Fruit fly (Drosophila melanogaster) whole organism, prepupa: ENCODE data around the gene CG31680.

Experiments used
- Blimp-1 ChIP-seq: fragments of 200-800 bp; sonication (Bioruptor generic); optimal IDR thresholded peaks from 3 replicates; lab custom pipeline; 2017; ENCODE audit warnings: missing biosample characterization, missing genetic modification characterization, mild to moderate bottlenecking, moderate library complexity, missing genetic modification reagents
- CG10631 ChIP-seq: fragments of 200-800 bp; sonication (Bioruptor generic); optimal IDR thresholded peaks from 2 replicates; lab custom pipeline; 2016; ENCODE audit warnings: missing biosample characterization, missing genetic modification characterization
- CG11294 ChIP-seq: fragments of 200-800 bp; sonication (Bioruptor generic); IDR thresholded peaks from 2 replicates; pipeline ENCODE4 v1.3.6; 2022; ENCODE audit warnings: missing biosample characterization, missing genetic modification characterization
- CG11762 ChIP-seq: fragments of 200-800 bp; sonication (Bioruptor generic); optimal IDR thresholded peaks from 3 replicates; lab custom pipeline; 2016; ENCODE audit warnings: missing biosample characterization, missing genetic modification characterization; ENCODE audit not compliant: insufficient read depth
- CG11902 ChIP-seq: fragments of 200-800 bp; sonication (Bioruptor generic); optimal IDR thresholded peaks from 3 replicates; lab custom pipeline; 2016; ENCODE audit warnings: missing biosample characterization, missing genetic modification characterization
- CG15336 ChIP-seq: fragments of 200-800 bp; sonication (Bioruptor generic); IDR thresholded peaks from 2 replicates; pipeline ENCODE4 v1.3.6; 2022; ENCODE audit warnings: missing biosample characterization, missing genetic modification characterization
- CG3032 ChIP-seq: fragments of 200-800 bp; optimal IDR thresholded peaks from 2 replicates; lab custom pipeline; 2019; ENCODE audit warnings: missing biosample characterization, mild to moderate bottlenecking, missing genetic modification characterization, moderate library complexity
- CG31627 ChIP-seq: fragments of 200-800 bp; sonication (Bioruptor generic); optimal IDR thresholded peaks from 3 replicates; lab custom pipeline; 2016; ENCODE audit warnings: missing biosample characterization, missing genetic modification characterization
- CG4318 ChIP-seq: fragments of 200-800 bp; sonication (Bioruptor generic); optimal IDR thresholded peaks from 3 replicates; lab custom pipeline; 2017; ENCODE audit warnings: missing biosample characterization, mild to moderate bottlenecking, missing genetic modification characterization
- CG6163 ChIP-seq: fragments of 200-800 bp; sonication (Bioruptor generic); IDR thresholded peaks from 3 replicates; pipeline ENCODE4 v1.3.6; 2022; ENCODE audit warnings: missing biosample characterization, missing genetic modification characterization
- CG6276 ChIP-seq: fragments of 200-800 bp; sonication (Bioruptor generic); optimal IDR thresholded peaks from 2 replicates; lab custom pipeline; 2017; ENCODE audit warnings: missing biosample characterization, mild to moderate bottlenecking, missing genetic modification characterization
- CG6792 ChIP-seq: fragments of 200-800 bp; sonication (Bioruptor generic); optimal IDR thresholded peaks from 3 replicates; lab custom pipeline; 2016; ENCODE audit warnings: missing biosample characterization, missing genetic modification characterization
- CG7368 ChIP-seq: fragments of 200-800 bp; sonication (Bioruptor generic); optimal IDR thresholded peaks from 3 replicates; lab custom pipeline; 2016; ENCODE audit warnings: missing biosample characterization, missing genetic modification characterization
- CG8119 ChIP-seq: fragments of 200-800 bp; sonication (Bioruptor generic); IDR thresholded peaks from 3 replicates; pipeline ENCODE4 v1.3.6; 2022; ENCODE audit warnings: missing biosample characterization, missing genetic modification characterization
- CG8632 ChIP-seq: fragments of 200-800 bp; sonication (Bioruptor generic); optimal IDR thresholded peaks from 3 replicates; lab custom pipeline; 2016; ENCODE audit warnings: missing biosample characterization, missing genetic modification characterization
- Eip75B ChIP-seq: fragments of 200-800 bp; sonication (Bioruptor generic); optimal IDR thresholded peaks from 3 replicates; lab custom pipeline; 2016; ENCODE audit warnings: missing biosample characterization, missing genetic modification characterization
- Eip78C ChIP-seq: fragments of 200-800 bp; sonication (Bioruptor generic); peaks from one replicate; lab custom pipeline; 2016; ENCODE audit warnings: missing biosample characterization, missing genetic modification characterization
- Gug ChIP-seq: fragments of 200-800 bp; sonication (Bioruptor generic); IDR thresholded peaks from 2 replicates; pipeline ENCODE4 v1.3.6; 2022; ENCODE audit warnings: missing biosample characterization, missing genetic modification characterization
- Hr39 ChIP-seq: fragments of 200-800 bp; sonication (Bioruptor generic); optimal IDR thresholded peaks from 2 replicates; lab custom pipeline; 2016; ENCODE audit warnings: missing biosample characterization, missing genetic modification characterization
- Lpt ChIP-seq: fragments of 200-800 bp; sonication (Bioruptor generic); optimal IDR thresholded peaks from 3 replicates; lab custom pipeline; 2016; ENCODE audit warnings: missing biosample characterization, missing genetic modification characterization
- OdsH ChIP-seq: fragments of 200-800 bp; sonication (Bioruptor generic); optimal IDR thresholded peaks from 3 replicates; lab custom pipeline; 2016; ENCODE audit warnings: missing biosample characterization, missing genetic modification characterization
- Sox14 ChIP-seq: fragments of 200-800 bp; sonication (Bioruptor generic); optimal IDR thresholded peaks from 3 replicates; lab custom pipeline; 2016; ENCODE audit warnings: missing biosample characterization, missing genetic modification characterization
- Sox15 ChIP-seq: fragments of 200-800 bp; sonication (Bioruptor generic); optimal IDR thresholded peaks from 3 replicates; lab custom pipeline; 2016; ENCODE audit warnings: missing biosample characterization, missing genetic modification characterization
- achi ChIP-seq: fragments of 200-800 bp; sonication (Bioruptor generic); optimal IDR thresholded peaks from 3 replicates; lab custom pipeline; 2016; ENCODE audit warnings: missing biosample characterization, missing genetic modification characterization
- cyc ChIP-seq: fragments of 200-800 bp; sonication (Bioruptor generic); optimal IDR thresholded peaks from 3 replicates; lab custom pipeline; 2016; ENCODE audit warnings: missing biosample characterization, missing genetic modification characterization
- dsx ChIP-seq: fragments of 200-800 bp; optimal IDR thresholded peaks from 3 replicates; lab custom pipeline; 2019; ENCODE audit warnings: missing biosample characterization, mild to moderate bottlenecking, missing genetic modification characterization, moderate library complexity; ENCODE audit not compliant: poor library complexity, severe bottlenecking
- eg ChIP-seq: fragments of 200-800 bp; sonication (Bioruptor generic); IDR thresholded peaks from 3 replicates; pipeline ENCODE4 v1.3.6; 2022; ENCODE audit warnings: missing biosample characterization, missing genetic modification characterization
- esn ChIP-seq: fragments of 200-800 bp; sonication (Bioruptor generic); optimal IDR thresholded peaks from 2 replicates; lab custom pipeline; 2016; ENCODE audit warnings: missing biosample characterization, mild to moderate bottlenecking, missing genetic modification characterization, moderate library complexity
- fd85E ChIP-seq: fragments of 200-800 bp; sonication (Bioruptor generic); optimal IDR thresholded peaks from 3 replicates; lab custom pipeline; 2016; ENCODE audit warnings: missing biosample characterization, missing genetic modification characterization
- fkh ChIP-seq: fragments of 200-800 bp; sonication (Bioruptor generic); optimal IDR thresholded peaks from 3 replicates; lab custom pipeline; 2017; ENCODE audit warnings: missing biosample characterization, mild to moderate bottlenecking, missing genetic modification characterization, moderate library complexity
- lz ChIP-seq: fragments of 200-800 bp; sonication (Bioruptor generic); optimal IDR thresholded peaks from 3 replicates; lab custom pipeline; 2016; ENCODE audit warnings: missing biosample characterization, missing genetic modification characterization
- net ChIP-seq: fragments of 200-800 bp; sonication (Bioruptor generic); optimal IDR thresholded peaks from 3 replicates; lab custom pipeline; 2016; ENCODE audit warnings: missing biosample characterization, missing genetic modification characterization
- salr ChIP-seq, 2 experiments: fragments of 200-800 bp; sonication (Bioruptor generic); optimal IDR thresholded peaks; 3 replicates each; lab custom pipeline; 2016 to 2018; ENCODE audit warnings: missing biosample characterization in 2 of 2, missing genetic modification characterization in 2 of 2, mild to moderate bottlenecking in 1 of 2
- svp ChIP-seq: fragments of 200-800 bp; sonication (Bioruptor generic); peaks from one replicate; lab custom pipeline; 2016; ENCODE audit warnings: missing biosample characterization, missing genetic modification characterization
- topi ChIP-seq: fragments of 200-800 bp; sonication (Bioruptor generic); optimal IDR thresholded peaks from 3 replicates; lab custom pipeline; 2016; ENCODE audit warnings: missing biosample characterization, missing genetic modification characterization

CG31680 gene

DNA sequence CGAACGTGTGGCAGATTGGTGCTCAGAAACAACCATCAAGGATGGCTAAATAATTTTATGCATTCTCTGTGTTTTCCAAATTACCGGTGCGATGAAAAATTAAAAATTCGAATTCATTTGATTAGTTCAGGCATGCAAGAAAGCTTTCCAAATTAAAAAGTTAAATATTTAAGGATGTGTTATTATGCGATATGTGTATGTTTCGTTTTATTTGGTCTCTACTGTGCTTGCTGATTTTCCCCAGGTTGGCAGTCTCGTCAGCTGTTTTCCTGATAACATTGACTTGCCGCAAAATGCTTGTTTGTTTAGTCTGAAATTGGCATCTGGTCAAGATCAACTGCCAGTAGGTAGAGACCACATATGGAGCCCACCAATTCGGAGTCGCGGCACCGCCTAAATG, 10.0 kb downstream of the CG31680 start, which contains the start of gene CG2611 (continued):
- TF ChIP-seq dsx (no peak), Gug (GFP tag; lab: Robert Waterston, UW) (no peak), fd85E (GFP tag; lab: Kevin White, UChicago) (no peak), CG10631 (GFP tag; lab: Kevin White, UChicago) (no peak), fkh (GFP tag; lab: Kevin White, UChicago) (peak; percentile 96), Sox14 (GFP tag; lab: Kevin White, UChicago) (peak; percentile 78), CG6276 (no peak), topi (GFP tag; lab: Kevin White, UChicago) (peak; percentile 48), Blimp-1 (GFP tag; lab: Kevin White, UChicago) (no peak), salr (GFP tag; optimal IDR thresholded peaks at IDR 0.05; lab: Kevin White, UChicago) (no peak), Hr39 (peak; percentile 62), CG4318 (GFP tag; lab: Kevin White, UChicago) (no peak), CG31627 (GFP tag; lab: Kevin White, UChicago) (peak; percentile 65), Eip78C (GFP tag; lab: Kevin White, UChicago) (no peak), CG11902 (GFP tag; lab: Kevin White, UChicago) (peak; percentile 2)

dm6 chr2L:20656110-20656509, 16.2 kb downstream of the CG31680 start, which contains the start of the genes brun and CG2614:
Gene brun (minus strand): TSS chr2L:20656178.
Gene CG2614 (plus strand): TSS chr2L:20656426.
- TF ChIP-seq Sox14 (GFP tag; lab: Kevin White, UChicago) (no peak), fkh (GFP tag; lab: Kevin White, UChicago) (no peak), CG8632 (GFP tag; lab: Kevin White, UChicago) (no peak), eg (GFP tag; lab: Robert Waterston, UW) (0 out of 3 replicates have a peak, but pooled peaks have one; percentile 36), esn (GFP tag; lab: Kevin White, UChicago) (peak; percentile 67), CG31627 (GFP tag; lab: Kevin White, UChicago) (peak; percentile 77), Lpt (GFP tag; lab: Kevin White, UChicago) (peak; percentile 19), topi (GFP tag; lab: Kevin White, UChicago) (no peak), CG11294 (GFP tag; lab: Robert Waterston, UW) (peak; percentile 31; the same call in 1 of the 2 replicates), Hr39 (peak; percentile 79), CG6792 (GFP tag; lab: Kevin White, UChicago) (no peak), CG3032 (tag; lab: Kevin White, UChicago) (peak; percentile 52), CG6163 (GFP tag; lab: Robert Waterston, UW) (peak; percentile 44; the same call in 1 of the 3 replicates), OdsH (GFP tag; lab: Kevin White, UChicago) (no peak), cyc (peak; percentile 65), CG7368 (GFP tag; lab: Kevin White, UChicago) (no peak), achi (GFP tag; lab: Kevin White, UChicago) (no peak), net (GFP tag; lab: Kevin White, UChicago) (no peak), Gug (GFP tag; lab: Robert Waterston, UW) (peak; percentile 32; the same call in 1 of the 2 replicates), Eip78C (GFP tag; lab: Kevin White, UChicago) (no peak), Eip75B (GFP tag; lab: Kevin White, UChicago) (no peak), lz (GFP tag; lab: Kevin White, UChicago) (peak; percentile 76), CG11762 (GFP tag; lab: Kevin White, UChicago) (peak; percentile 26), Sox15 (peak; percentile 49), CG15336 (GFP tag; lab: Robert Waterston, UW) (peak; percentile 43; the same call in 1 of the 2 replicates), CG11902 (GFP tag; lab: Kevin White, UChicago) (peak; percentile 35)

DNA sequence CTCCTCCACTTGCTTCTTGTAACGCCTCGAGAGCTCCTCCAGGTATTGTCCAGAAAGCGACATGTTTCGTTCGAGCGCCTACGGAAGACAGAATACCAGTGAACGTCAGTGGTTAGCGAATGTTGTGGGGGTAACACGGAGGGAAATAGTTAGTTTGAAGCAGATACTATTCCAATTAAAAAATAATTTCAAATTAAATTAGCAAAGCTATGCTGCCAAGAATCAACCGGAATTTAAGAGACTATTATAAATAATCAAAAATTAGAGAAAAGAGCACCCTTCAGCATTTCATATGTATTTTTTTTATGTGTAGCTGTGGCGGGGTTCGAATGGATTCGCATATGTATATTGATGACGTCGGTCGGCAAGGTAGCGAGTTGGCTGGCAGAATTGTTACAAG, 21.1 kb downstream of the CG31680 start:
- 0 out of 3 replicates have a peak, but pooled peaks have one; percentile 59 for TF ChIP-seq CG6163 (GFP tag; lab: Robert Waterston, UW)
- TF ChIP-seq CG15336 (GFP tag; lab: Robert Waterston, UW), result peak; percentile 39; the same call in 1 of the 2 replicates
- no peak for TF ChIP-seq salr (GFP tag; optimal IDR thresholded peaks at IDR 0.05; lab: Kevin White, UChicago)

DNA sequence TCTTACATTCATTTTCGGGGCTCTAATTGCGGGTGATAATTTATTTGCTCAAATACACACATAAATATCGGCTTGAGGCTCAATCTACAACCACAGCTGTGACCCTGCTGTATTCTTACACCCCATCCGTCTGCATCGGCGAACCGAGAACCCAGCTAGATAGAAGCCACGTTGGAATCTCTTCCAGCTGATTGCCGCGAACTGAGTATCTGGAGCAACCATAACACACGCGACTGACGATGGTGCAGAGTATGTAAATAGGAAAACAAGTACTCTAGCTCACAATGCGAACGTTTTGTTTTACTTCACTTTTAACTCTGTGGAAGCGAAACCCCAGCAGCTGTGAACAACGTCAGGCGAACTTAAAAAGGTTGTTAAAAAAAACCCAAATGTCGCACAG, 24.5 kb downstream of the CG31680 start:
- TF ChIP-seq topi (GFP tag; lab: Kevin White, UChicago), result no peak
- TF ChIP-seq svp, result peak; percentile 90
- TF ChIP-seq CG8119 (GFP tag; lab: Robert Waterston, UW), result no peak
